Worm (Caenorhabditis elegans) whole organism, young adult: ENCODE data around the gene tbx-32.

Source experiments
- cebp-1 ChIP-seq, 2 experiments: fragments of 200-800 bp in 1 of 2; sonication (Bioruptor generic) in 1 of 2; sonication (generic microtip) in 1 of 2; IDR thresholded peaks in 1 of 2; optimal IDR thresholded peaks in 1 of 2; 2 replicates each; pipeline versions ENCODE4 v1.3.6 to Lab custom; 2017 to 2022; ENCODE audit warnings: missing compliant biosample characterization in 2 of 2, missing genetic modification characterization in 2 of 2, mild to moderate bottlenecking in 1 of 2, missing genetic modification reagents in 1 of 2, moderate library complexity in 1 of 2
- cebp-2 ChIP-seq: fragments of 200-800 bp; sonication (Bioruptor generic); IDR thresholded peaks from 2 replicates; pipeline ENCODE4 v1.3.6; 2022; ENCODE audit warnings: missing genetic modification characterization, missing compliant biosample characterization
- lag-1 ChIP-seq: fragments of 200-800 bp; sonication (Bioruptor generic); IDR thresholded peaks from 2 replicates; pipeline ENCODE4 v1.3.6; 2022; ENCODE audit warnings: missing genetic modification reagents, missing genetic modification characterization, missing compliant biosample characterization

DNA sequence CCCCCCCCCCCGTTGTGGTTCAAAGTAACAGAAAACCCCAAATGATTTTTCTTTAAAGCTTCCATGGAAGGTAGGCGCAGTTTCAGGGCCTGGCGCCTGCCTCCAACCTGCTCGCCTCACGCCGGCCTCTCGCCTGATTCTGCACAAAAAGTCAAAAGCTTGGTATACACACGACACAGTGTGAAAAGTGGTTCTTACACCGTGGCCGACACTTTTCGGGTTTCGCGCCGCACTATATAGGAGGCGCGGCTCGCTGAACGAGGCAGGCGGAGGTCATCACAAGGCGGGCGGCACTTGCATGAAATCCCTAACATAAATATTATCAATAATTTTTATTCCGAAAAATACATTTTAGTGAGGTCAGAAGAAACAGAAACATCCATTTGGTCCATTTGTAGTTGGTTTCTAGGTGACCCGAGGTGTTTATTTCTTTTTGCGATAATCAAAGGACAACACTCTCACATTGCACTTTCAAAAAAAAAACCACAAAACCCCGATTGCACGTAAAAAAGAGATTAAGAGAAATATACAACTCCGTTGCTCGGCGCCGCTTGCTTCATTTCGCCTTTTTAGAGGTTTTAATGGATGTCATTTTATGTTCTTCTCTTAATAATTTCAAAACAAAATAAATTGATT, 24.3 kb upstream of the tbx-32 start, which contains the start of gene ZK380.2:
- no peak for TF ChIP-seq lag-1 (GFP tag; lab: Robert Waterston, UW)
- no peak for TF ChIP-seq cebp-2 (GFP tag; lab: Robert Waterston, UW)
- TF ChIP-seq cebp-1 (GFP tag; IDR thresholded peaks at IDR 0.05; lab: Robert Waterston, UW) = no peak
- no peak for TF ChIP-seq cebp-1 (tag; optimal IDR thresholded peaks at IDR 0.05; lab: Kevin White, UChicago)
